Fruit fly (Drosophila melanogaster): ENCODE results near the gene Cmpk.

The Cmpk gene

dm6 chr3R:26055214-26055632 lies at the start of gene Cmpk:
Gene Cmpk, minus strand, starts transcription at chr3R:26055438.
- TF ChIP-seq CG8301 (tag; optimal IDR thresholded peaks at IDR 0.05) (no peak), CG34367 (tag; optimal IDR thresholded peaks at IDR 0.05) (peak; percentile 14), Pif1B (GFP tag; optimal IDR thresholded peaks at IDR 0.05) (no peak), CG10348 (GFP tag; IDR thresholded peaks at IDR 0.05) (no peak), rn (GFP tag; IDR thresholded peaks at IDR 0.05) (no peak), fd96Ca (GFP tag; IDR thresholded peaks at IDR 0.05) (no peak; the same call in 2 of the 3 replicates), gl (tag; optimal IDR thresholded peaks at IDR 0.05) (peak; percentile 47), CG4496 (GFP tag; IDR thresholded peaks at IDR 0.05) (peak; percentile 59; the same call in 1 of the 3 replicates), Ets98B (GFP tag; IDR thresholded peaks at IDR 0.05) (peak; percentile 70), CG14655 (GFP tag; optimal IDR thresholded peaks at IDR 0.05) (no peak), CG9948 (tag; optimal IDR thresholded peaks at IDR 0.05) (peak; percentile 1), CG17806 (tag; optimal IDR thresholded peaks at IDR 0.05) (no peak), EcR (GFP tag; optimal IDR thresholded peaks at IDR 0.05) (peak; percentile 66), CG12605 (GFP tag; IDR thresholded peaks at IDR 0.05) (peak; percentile 53; the same call in 1 of the 2 replicates), Pif1A (GFP tag; optimal IDR thresholded peaks at IDR 0.05) (no peak), CG15710 (tag; optimal IDR thresholded peaks at IDR 0.05) (peak; percentile 33), CG13204 (GFP tag; optimal IDR thresholded peaks at IDR 0.05) (no peak), Snoo (tag; optimal IDR thresholded peaks at IDR 0.05) (peak; percentile 83), CG32121 (GFP tag; IDR thresholded peaks at IDR 0.05) (peak; percentile 64), CG8159 (tag; optimal IDR thresholded peaks at IDR 0.05) (peak; percentile 47), D1 (tag; optimal IDR thresholded peaks at IDR 0.05) (no peak)

- no peak for TF ChIP-seq CG17806 (tag; optimal IDR thresholded peaks at IDR 0.05)
- TF ChIP-seq CG8301 (tag; optimal IDR thresholded peaks at IDR 0.05) = no peak
- TF ChIP-seq CG14655 (GFP tag; optimal IDR thresholded peaks at IDR 0.05) = no peak
- TF ChIP-seq rn (GFP tag; IDR thresholded peaks at IDR 0.05) = no peak
- no peak for TF ChIP-seq D1 (tag; optimal IDR thresholded peaks at IDR 0.05)
- TF ChIP-seq CG34367 (tag; optimal IDR thresholded peaks at IDR 0.05) = no peak
- TF ChIP-seq CG8159 (tag; optimal IDR thresholded peaks at IDR 0.05) = no peak
- no peak for TF ChIP-seq CG10348 (GFP tag; IDR thresholded peaks at IDR 0.05)
- TF ChIP-seq Pif1A (GFP tag; optimal IDR thresholded peaks at IDR 0.05) = no peak
- TF ChIP-seq CG4496 (GFP tag; IDR thresholded peaks at IDR 0.05) = no peak
- TF ChIP-seq Snoo (tag; optimal IDR thresholded peaks at IDR 0.05) = no peak
- no peak for TF ChIP-seq Pif1B (GFP tag; optimal IDR thresholded peaks at IDR 0.05)
- no peak for TF ChIP-seq CG12605 (GFP tag; IDR thresholded peaks at IDR 0.05)
- TF ChIP-seq CG32121 (GFP tag; IDR thresholded peaks at IDR 0.05) = no peak
- no peak for TF ChIP-seq Ets98B (GFP tag; IDR thresholded peaks at IDR 0.05)
Measured at dm6 chr3R:26105141-26105403, 49.8 kb upstream of the Cmpk start.

- TF ChIP-seq CG14655 (GFP tag; optimal IDR thresholded peaks at IDR 0.05) (peak; percentile 27), CG4496 (GFP tag; IDR thresholded peaks at IDR 0.05) (peak; percentile 59; the same call in 2 of the 3 replicates), Ets98B (GFP tag; IDR thresholded peaks at IDR 0.05) (peak; percentile 36; the same call in 1 of the 2 replicates), CG15710 (tag; optimal IDR thresholded peaks at IDR 0.05) (peak; percentile 22), Snoo (tag; optimal IDR thresholded peaks at IDR 0.05) (peak; percentile 76), Pif1A (GFP tag; optimal IDR thresholded peaks at IDR 0.05) (peak; percentile 37), fd96Ca (GFP tag; IDR thresholded peaks at IDR 0.05) (no peak), CG8301 (tag; optimal IDR thresholded peaks at IDR 0.05) (peak; percentile 10), CG32121 (GFP tag; IDR thresholded peaks at IDR 0.05) (peak; percentile 26; the same call in 1 of the 2 replicates), gl (tag; optimal IDR thresholded peaks at IDR 0.05) (no peak), Pif1B (GFP tag; optimal IDR thresholded peaks at IDR 0.05) (no peak), CG10348 (GFP tag; IDR thresholded peaks at IDR 0.05) (no peak), CG12605 (GFP tag; IDR thresholded peaks at IDR 0.05) (no peak), CG17806 (tag; optimal IDR thresholded peaks at IDR 0.05) (peak; percentile 11), D1 (tag; optimal IDR thresholded peaks at IDR 0.05) (no peak), rn (GFP tag; IDR thresholded peaks at IDR 0.05) (no peak), CG9948 (tag; optimal IDR thresholded peaks at IDR 0.05) (peak; percentile 3), CG8159 (tag; optimal IDR thresholded peaks at IDR 0.05) (peak; percentile 54)
Measured at dm6 chr3R:26104302-26105140, 49.3 kb upstream of the Cmpk start.

- TF ChIP-seq fd96Ca (GFP tag; IDR thresholded peaks at IDR 0.05) (no peak), CG13204 (GFP tag; optimal IDR thresholded peaks at IDR 0.05) (no peak), Pif1A (GFP tag; optimal IDR thresholded peaks at IDR 0.05) (no peak), D1 (tag; optimal IDR thresholded peaks at IDR 0.05) (peak; percentile 75)
Measured at dm6 chr3R:26103440-26103839, 48.2 kb upstream of the Cmpk start.

- TF ChIP-seq CG13204 (GFP tag; optimal IDR thresholded peaks at IDR 0.05) (no peak), Snoo (tag; optimal IDR thresholded peaks at IDR 0.05) (no peak), CG4496 (GFP tag; IDR thresholded peaks at IDR 0.05) (0 out of 3 replicates have a peak, but pooled peaks have one; percentile 37), CG12605 (GFP tag; IDR thresholded peaks at IDR 0.05) (no peak), CG14655 (GFP tag; optimal IDR thresholded peaks at IDR 0.05) (no peak), CG15710 (tag; optimal IDR thresholded peaks at IDR 0.05) (no peak), EcR (GFP tag; optimal IDR thresholded peaks at IDR 0.05) (no peak), Pif1A (GFP tag; optimal IDR thresholded peaks at IDR 0.05) (no peak), CG34367 (tag; optimal IDR thresholded peaks at IDR 0.05) (no peak), rn (GFP tag; IDR thresholded peaks at IDR 0.05) (no peak), Pif1B (GFP tag; optimal IDR thresholded peaks at IDR 0.05) (no peak), fd96Ca (GFP tag; IDR thresholded peaks at IDR 0.05) (0 out of 3 replicates have a peak, but pooled peaks have one; percentile 55), CG9948 (tag; optimal IDR thresholded peaks at IDR 0.05) (no peak), CG8301 (tag; optimal IDR thresholded peaks at IDR 0.05) (no peak), D1 (tag; optimal IDR thresholded peaks at IDR 0.05) (no peak), gl (tag; optimal IDR thresholded peaks at IDR 0.05) (no peak), Ets98B (GFP tag; IDR thresholded peaks at IDR 0.05) (no peak), CG32121 (GFP tag; IDR thresholded peaks at IDR 0.05) (no peak)
Measured at dm6 chr3R:26099238-26099637, 44.0 kb upstream of the Cmpk start.
